Fruit fly (Drosophila melanogaster) whole organism, prepupa: ENCODE measurements around the gene NC2beta.

Experiments
- Blimp-1 ChIP-seq: fragments of 200-800 bp; sonication (Bioruptor generic); optimal IDR thresholded peaks from 3 replicates; lab custom pipeline; 2017; ENCODE audit warnings: missing biosample characterization, missing genetic modification characterization, mild to moderate bottlenecking, moderate library complexity, missing genetic modification reagents
- CG10631 ChIP-seq: fragments of 200-800 bp; sonication (Bioruptor generic); optimal IDR thresholded peaks from 2 replicates; lab custom pipeline; 2016; ENCODE audit warnings: missing biosample characterization, missing genetic modification characterization
- CG10669 ChIP-seq: fragments of 200-800 bp; sonication (Bioruptor generic); optimal IDR thresholded peaks from 3 replicates; lab custom pipeline; 2018; ENCODE audit warnings: missing biosample characterization, mild to moderate bottlenecking, missing genetic modification characterization, moderate library complexity
- CG11294 ChIP-seq: fragments of 200-800 bp; sonication (Bioruptor generic); IDR thresholded peaks from 2 replicates; pipeline ENCODE4 v1.3.6; 2022; ENCODE audit warnings: missing biosample characterization, missing genetic modification characterization
- CG11762 ChIP-seq: fragments of 200-800 bp; sonication (Bioruptor generic); optimal IDR thresholded peaks from 3 replicates; lab custom pipeline; 2016; ENCODE audit warnings: missing biosample characterization, missing genetic modification characterization; ENCODE audit not compliant: insufficient read depth
- CG11902 ChIP-seq: fragments of 200-800 bp; sonication (Bioruptor generic); optimal IDR thresholded peaks from 3 replicates; lab custom pipeline; 2016; ENCODE audit warnings: missing biosample characterization, missing genetic modification characterization
- CG1621 ChIP-seq: fragments of 200-800 bp; sonication (Bioruptor generic); optimal IDR thresholded peaks from 3 replicates; lab custom pipeline; 2018; ENCODE audit warnings: missing biosample characterization, mild to moderate bottlenecking, missing genetic modification characterization
- CG16779 ChIP-seq: fragments of 200-800 bp; sonication (Bioruptor generic); optimal IDR thresholded peaks from 3 replicates; lab custom pipeline; 2017; ENCODE audit warnings: missing biosample characterization, mild to moderate bottlenecking, missing genetic modification characterization
- CG31627 ChIP-seq: fragments of 200-800 bp; sonication (Bioruptor generic); optimal IDR thresholded peaks from 3 replicates; lab custom pipeline; 2016; ENCODE audit warnings: missing biosample characterization, missing genetic modification characterization
- CG34406 ChIP-seq: fragments of 200-800 bp; sonication (Bioruptor generic); optimal IDR thresholded peaks from 3 replicates; lab custom pipeline; 2016; ENCODE audit warnings: missing biosample characterization, missing genetic modification characterization
- CG6163 ChIP-seq: fragments of 200-800 bp; sonication (Bioruptor generic); IDR thresholded peaks from 3 replicates; pipeline ENCODE4 v1.3.6; 2022; ENCODE audit warnings: missing biosample characterization, missing genetic modification characterization
- CG6276 ChIP-seq: fragments of 200-800 bp; sonication (Bioruptor generic); optimal IDR thresholded peaks from 2 replicates; lab custom pipeline; 2017; ENCODE audit warnings: missing biosample characterization, mild to moderate bottlenecking, missing genetic modification characterization
- CG6854 ChIP-seq: fragments of 200-800 bp; sonication (Bioruptor generic); optimal IDR thresholded peaks from 2 replicates; lab custom pipeline; 2017; ENCODE audit warnings: missing biosample characterization, mild to moderate bottlenecking, missing genetic modification characterization
- CG7368 ChIP-seq: fragments of 200-800 bp; sonication (Bioruptor generic); optimal IDR thresholded peaks from 3 replicates; lab custom pipeline; 2016; ENCODE audit warnings: missing biosample characterization, missing genetic modification characterization
- CG8119 ChIP-seq: fragments of 200-800 bp; sonication (Bioruptor generic); IDR thresholded peaks from 3 replicates; pipeline ENCODE4 v1.3.6; 2022; ENCODE audit warnings: missing biosample characterization, missing genetic modification characterization
- CG9139 ChIP-seq: fragments of 200-800 bp; sonication (Bioruptor generic); optimal IDR thresholded peaks from 3 replicates; lab custom pipeline; 2017; ENCODE audit warnings: missing biosample characterization, mild to moderate bottlenecking, missing genetic modification characterization
- Eip93F ChIP-seq: fragments of 200-800 bp; sonication (Bioruptor generic); optimal IDR thresholded peaks from 2 replicates; lab custom pipeline; 2016; ENCODE audit warnings: missing biosample characterization, mild to moderate bottlenecking, missing genetic modification characterization
- Ets96B ChIP-seq: fragments of 200-800 bp; optimal IDR thresholded peaks from 2 replicates; lab custom pipeline; 2019; ENCODE audit warnings: missing biosample characterization, mild to moderate bottlenecking, missing genetic modification characterization, moderate library complexity
- Gug ChIP-seq: fragments of 200-800 bp; sonication (Bioruptor generic); IDR thresholded peaks from 2 replicates; pipeline ENCODE4 v1.3.6; 2022; ENCODE audit warnings: missing biosample characterization, missing genetic modification characterization
- Hr38 ChIP-seq: sonication (Bioruptor generic); optimal IDR thresholded peaks from 2 replicates; lab custom pipeline; 2016; ENCODE audit warnings: missing biosample characterization, missing genetic modification characterization
- Hr4 ChIP-seq: fragments of 200-800 bp; sonication (Bioruptor generic); optimal IDR thresholded peaks from 3 replicates; lab custom pipeline; 2016; ENCODE audit warnings: missing biosample characterization, missing genetic modification characterization
- Lpt ChIP-seq: fragments of 200-800 bp; sonication (Bioruptor generic); optimal IDR thresholded peaks from 3 replicates; lab custom pipeline; 2016; ENCODE audit warnings: missing biosample characterization, missing genetic modification characterization
- Met ChIP-seq: fragments of 200-800 bp; sonication (Bioruptor generic); optimal IDR thresholded peaks from 3 replicates; lab custom pipeline; 2016; ENCODE audit warnings: missing biosample characterization, missing genetic modification characterization
- OdsH ChIP-seq: fragments of 200-800 bp; sonication (Bioruptor generic); optimal IDR thresholded peaks from 3 replicates; lab custom pipeline; 2016; ENCODE audit warnings: missing biosample characterization, missing genetic modification characterization
- Smox ChIP-seq: fragments of 200-800 bp; sonication (Bioruptor generic); optimal IDR thresholded peaks from 3 replicates; lab custom pipeline; 2016; ENCODE audit warnings: missing biosample characterization, missing genetic modification characterization
- Sox102F ChIP-seq: fragments of 200-800 bp; sonication (Bioruptor generic); optimal IDR thresholded peaks from 2 replicates; lab custom pipeline; 2016; ENCODE audit warnings: missing biosample characterization, mild to moderate bottlenecking, missing genetic modification characterization
- Sox14 ChIP-seq: fragments of 200-800 bp; sonication (Bioruptor generic); optimal IDR thresholded peaks from 3 replicates; lab custom pipeline; 2016; ENCODE audit warnings: missing biosample characterization, missing genetic modification characterization
- achi ChIP-seq: fragments of 200-800 bp; sonication (Bioruptor generic); optimal IDR thresholded peaks from 3 replicates; lab custom pipeline; 2016; ENCODE audit warnings: missing biosample characterization, missing genetic modification characterization
- acj6 ChIP-seq: fragments of 200-800 bp; sonication (Bioruptor generic); optimal IDR thresholded peaks from 3 replicates; lab custom pipeline; 2016; ENCODE audit warnings: missing biosample characterization, missing genetic modification characterization
- cyc ChIP-seq: fragments of 200-800 bp; sonication (Bioruptor generic); optimal IDR thresholded peaks from 3 replicates; lab custom pipeline; 2016; ENCODE audit warnings: missing biosample characterization, missing genetic modification characterization
- eg ChIP-seq: fragments of 200-800 bp; sonication (Bioruptor generic); IDR thresholded peaks from 3 replicates; pipeline ENCODE4 v1.3.6; 2022; ENCODE audit warnings: missing biosample characterization, missing genetic modification characterization
- esn ChIP-seq: fragments of 200-800 bp; sonication (Bioruptor generic); optimal IDR thresholded peaks from 2 replicates; lab custom pipeline; 2016; ENCODE audit warnings: missing biosample characterization, mild to moderate bottlenecking, missing genetic modification characterization, moderate library complexity
- fd59A ChIP-seq: fragments of 200-800 bp; sonication (Bioruptor generic); optimal IDR thresholded peaks from 2 replicates; lab custom pipeline; 2017; ENCODE audit warnings: missing biosample characterization, mild to moderate bottlenecking, missing genetic modification characterization, missing genetic modification reagents
- fd85E ChIP-seq: fragments of 200-800 bp; sonication (Bioruptor generic); optimal IDR thresholded peaks from 3 replicates; lab custom pipeline; 2016; ENCODE audit warnings: missing biosample characterization, missing genetic modification characterization
- fkh ChIP-seq: fragments of 200-800 bp; sonication (Bioruptor generic); optimal IDR thresholded peaks from 3 replicates; lab custom pipeline; 2017; ENCODE audit warnings: missing biosample characterization, mild to moderate bottlenecking, missing genetic modification characterization, moderate library complexity
- lz ChIP-seq: fragments of 200-800 bp; sonication (Bioruptor generic); optimal IDR thresholded peaks from 3 replicates; lab custom pipeline; 2016; ENCODE audit warnings: missing biosample characterization, missing genetic modification characterization
- net ChIP-seq: fragments of 200-800 bp; sonication (Bioruptor generic); optimal IDR thresholded peaks from 3 replicates; lab custom pipeline; 2016; ENCODE audit warnings: missing biosample characterization, missing genetic modification characterization
- pdm3 ChIP-seq: fragments of 200-800 bp; sonication (Bioruptor generic); optimal IDR thresholded peaks from 3 replicates; lab custom pipeline; 2016; ENCODE audit warnings: missing biosample characterization, missing genetic modification characterization
- salr ChIP-seq, 2 experiments: fragments of 200-800 bp; sonication (Bioruptor generic); optimal IDR thresholded peaks; 3 replicates each; lab custom pipeline; 2016 to 2018; ENCODE audit warnings: missing biosample characterization in 2 of 2, missing genetic modification characterization in 2 of 2, mild to moderate bottlenecking in 1 of 2
- spab ChIP-seq: fragments of 200-800 bp; sonication (Bioruptor generic); optimal IDR thresholded peaks from 2 replicates; lab custom pipeline; 2017; ENCODE audit warnings: missing biosample characterization, mild to moderate bottlenecking, missing genetic modification characterization, missing genetic modification reagents
- ss ChIP-seq, 2 experiments: fragments of 200-800 bp; sonication (Bioruptor generic); optimal IDR thresholded peaks; 2 replicates in 1 of 2; 3 replicates in 1 of 2; lab custom pipeline; 2017 to 2018; ENCODE audit warnings: mild to moderate bottlenecking in 2 of 2, missing biosample characterization in 2 of 2, missing genetic modification characterization in 2 of 2, moderate library complexity in 1 of 2
- topi ChIP-seq: fragments of 200-800 bp; sonication (Bioruptor generic); optimal IDR thresholded peaks from 3 replicates; lab custom pipeline; 2016; ENCODE audit warnings: missing biosample characterization, missing genetic modification characterization
- vri ChIP-seq: fragments of 200-800 bp; sonication (Bioruptor generic); optimal IDR thresholded peaks from 3 replicates; lab custom pipeline; 2016; ENCODE audit warnings: missing biosample characterization, mild to moderate bottlenecking, missing genetic modification characterization

Gene NC2beta

dm6 chr2L:14994834-14995506, 12.6 kb upstream of the NC2beta start (continued):
- TF ChIP-seq achi (GFP tag; lab: Kevin White, UChicago), result peak; percentile 40
- peak; percentile 72 for TF ChIP-seq OdsH (GFP tag; lab: Kevin White, UChicago)
- peak; percentile 56 for TF ChIP-seq CG10631 (GFP tag; lab: Kevin White, UChicago)
- peak; percentile 66 for TF ChIP-seq net
- TF ChIP-seq fd85E (GFP tag; lab: Kevin White, UChicago), result no peak
- TF ChIP-seq fkh (GFP tag; lab: Kevin White, UChicago), result no peak
- TF ChIP-seq vri, result no peak
- no peak for TF ChIP-seq CG6163 (GFP tag; lab: Robert Waterston, UW)
- TF ChIP-seq CG11902, result peak; percentile 33
- TF ChIP-seq CG6276 (GFP tag; lab: Kevin White, UChicago), result peak; percentile 27
- no peak for TF ChIP-seq CG6854
- peak; percentile 4 for TF ChIP-seq Sox14 (GFP tag; lab: Kevin White, UChicago)
- TF ChIP-seq CG9139, result peak; percentile 27
- TF ChIP-seq cyc (GFP tag; lab: Kevin White, UChicago), result no peak
- TF ChIP-seq CG34406 (GFP tag; lab: Kevin White, UChicago), result peak; percentile 70
- peak; percentile 21 for TF ChIP-seq topi (GFP tag; lab: Kevin White, UChicago)
- TF ChIP-seq CG7368 (GFP tag; lab: Kevin White, UChicago), result no peak
- TF ChIP-seq CG16779 (tag; lab: Kevin White, UChicago), result no peak
- no peak for TF ChIP-seq Gug (GFP tag; lab: Robert Waterston, UW)
- TF ChIP-seq Hr4 (GFP tag; lab: Kevin White, UChicago), result peak; percentile 74
- TF ChIP-seq lz (GFP tag; lab: Kevin White, UChicago), result peak; percentile 5
- peak; percentile 45 for TF ChIP-seq spab (GFP tag; lab: Kevin White, UChicago)
- TF ChIP-seq ss (GFP tag; optimal IDR thresholded peaks at IDR 0.05; lab: Kevin White, UChicago), result peak in 1 of 2 experiments; percentile 60
- no peak for TF ChIP-seq CG1621 (tag; lab: Kevin White, UChicago)
- TF ChIP-seq Ets96B (tag; lab: Kevin White, UChicago), result peak; percentile 69
- no peak for TF ChIP-seq Eip93F (GFP tag; lab: Kevin White, UChicago)
- no peak for TF ChIP-seq Hr38

- TF ChIP-seq spab (GFP tag; lab: Kevin White, UChicago) (peak; percentile 94), CG9139 (peak; percentile 90), topi (GFP tag; lab: Kevin White, UChicago) (peak; percentile 70), CG11902 (peak; percentile 83), Hr4 (GFP tag; lab: Kevin White, UChicago) (peak; percentile 89), ss (GFP tag; optimal IDR thresholded peaks at IDR 0.05; lab: Kevin White, UChicago) (peak; percentile 97), Eip93F (GFP tag; lab: Kevin White, UChicago) (peak; percentile 66), pdm3 (GFP tag; lab: Kevin White, UChicago) (peak; percentile 79), Smox (GFP tag; lab: Kevin White, UChicago) (peak; percentile 71), salr (GFP tag; optimal IDR thresholded peaks at IDR 0.05; lab: Kevin White, UChicago) (peak; percentile 87 to 88), OdsH (GFP tag; lab: Kevin White, UChicago) (peak; percentile 95), CG31627 (GFP tag; lab: Kevin White, UChicago) (peak; percentile 54), Met (GFP tag; lab: Kevin White, UChicago) (peak; percentile 83), fd59A (GFP tag; lab: Kevin White, UChicago) (peak; percentile 95), cyc (GFP tag; lab: Kevin White, UChicago) (peak; percentile 77), Sox14 (GFP tag; lab: Kevin White, UChicago) (peak; percentile 78), Lpt (peak; percentile 88), acj6 (GFP tag; lab: Kevin White, UChicago) (peak; percentile 95), Ets96B (tag; lab: Kevin White, UChicago) (peak; percentile 98), fd85E (GFP tag; lab: Kevin White, UChicago) (peak; percentile 63), esn (GFP tag; lab: Kevin White, UChicago) (peak; percentile 86), Gug (GFP tag; lab: Robert Waterston, UW) (peak; percentile 94), Sox102F (GFP tag; lab: Kevin White, UChicago) (peak; percentile 79), CG11294 (GFP tag; lab: Robert Waterston, UW) (peak; percentile 91), CG6276 (GFP tag; lab: Kevin White, UChicago) (peak; percentile 86), CG7368 (GFP tag; lab: Kevin White, UChicago) (peak; percentile 89), CG8119 (GFP tag; lab: Robert Waterston, UW) (peak; percentile 97), CG6854 (peak; percentile 89), fkh (GFP tag; lab: Kevin White, UChicago) (peak; percentile 85), CG34406 (GFP tag; lab: Kevin White, UChicago) (peak; percentile 96), CG10669 (GFP tag; lab: Kevin White, UChicago) (peak; percentile 95), eg (peak; percentile 97), Blimp-1 (GFP tag; lab: Kevin White, UChicago) (peak; percentile 100), CG11762 (GFP tag; lab: Kevin White, UChicago) (peak; percentile 92)
Measured at dm6 chr2L:14995594-14996463, 11.8 kb upstream of the NC2beta start.
